Fruit fly (Drosophila melanogaster): Measurements from ENCODE around the gene CG13784.
A peak's percentile ranks its signal among the peaks of the same experiment; 100 is the strongest.

The CG13784 gene

dm6 chr2L:7175786-7176185 lies 44.0 kb downstream of the CG13784 start:
- TF ChIP-seq Hr3 (GFP tag; optimal IDR thresholded peaks at IDR 0.05) (no peak), Aef1 (GFP tag; IDR thresholded peaks at IDR 0.05) (peak; percentile 46; the same call in 1 of the 3 replicates), CG14050 (GFP tag; IDR thresholded peaks at IDR 0.05) (no peak), CG9727 (GFP tag; optimal IDR thresholded peaks at IDR 0.05) (peak; percentile 29), CG2120 (GFP tag; optimal IDR thresholded peaks at IDR 0.05) (no peak), CG9817 (tag; optimal IDR thresholded peaks at IDR 0.05) (peak; percentile 7), nmo (GFP tag; optimal IDR thresholded peaks at IDR 0.05) (peak; percentile 28), CG6689 (GFP tag; IDR thresholded peaks at IDR 0.05) (no peak), Jarid2 (GFP tag; optimal IDR thresholded peaks at IDR 0.05) (no peak), lmd (GFP tag; IDR thresholded peaks at IDR 0.05) (no peak), unpg (GFP tag; optimal IDR thresholded peaks at IDR 0.05) (peak; percentile 45), tgo (GFP tag; IDR thresholded peaks at IDR 0.05) (peak; percentile 60), HHEX (GFP tag; optimal IDR thresholded peaks at IDR 0.05) (no peak), CG2712 (tag; optimal IDR thresholded peaks at IDR 0.05) (no peak), H2.0 (GFP tag; IDR thresholded peaks at IDR 0.05) (0 out of 2 replicates have a peak, but pooled peaks have one; percentile 31), bab2 (GFP tag; optimal IDR thresholded peaks at IDR 0.05) (peak; percentile 18), pfk (GFP tag; optimal IDR thresholded peaks at IDR 0.05) (no peak), Pdp1 (GFP tag; optimal IDR thresholded peaks at IDR 0.05) (peak in 1 of 2 experiments; percentile 20), Ets65A (GFP tag) (peak; percentile 95), Sox102F (GFP tag; optimal IDR thresholded peaks at IDR 0.05) (peak; percentile 45), grau (tag; optimal IDR thresholded peaks at IDR 0.05) (peak; percentile 13), toy (GFP tag; IDR thresholded peaks at IDR 0.05) (no peak), dysf (GFP tag; IDR thresholded peaks at IDR 0.05) (peak; percentile 44; the same call in 1 of the 3 replicates), gem (tag; optimal IDR thresholded peaks at IDR 0.05) (no peak), Ptx1 (GFP tag; IDR thresholded peaks at IDR 0.05) (peak; percentile 55; the same call in 1 of the 2 replicates), CG11247 (GFP tag; IDR thresholded peaks at IDR 0.05) (no peak), CG1792 (GFP tag; optimal IDR thresholded peaks at IDR 0.05) (peak; percentile 6), Poxn (GFP tag; IDR thresholded peaks at IDR 0.05) (no peak), Hsf (GFP tag; optimal IDR thresholded peaks at IDR 0.05) (peak; percentile 39), CG3726 (GFP tag; IDR thresholded peaks at IDR 0.05) (no peak), amos (GFP tag; IDR thresholded peaks at IDR 0.05; ENCODE audit: partially characterized antibody) (no peak), CG4820 (GFP tag; optimal IDR thresholded peaks at IDR 0.05) (peak; percentile 47), sens (GFP tag) (no peak), slbo (GFP tag; IDR thresholded peaks at IDR 0.05) (peak; percentile 28; the same call in 1 of the 2 replicates), klu (GFP tag; IDR thresholded peaks at IDR 0.05) (0 out of 2 replicates have a peak, but pooled peaks have one; percentile 26), Stat92E (GFP tag; optimal IDR thresholded peaks at IDR 0.05) (no peak), CG17328 (GFP tag; IDR thresholded peaks at IDR 0.05) (no peak), Hr51 (GFP tag; optimal IDR thresholded peaks at IDR 0.05) (peak in 1 of 2 experiments; percentile 19), onecut (GFP tag; IDR thresholded peaks at IDR 0.05) (no peak), CG13624 (GFP tag; optimal IDR thresholded peaks at IDR 0.05) (peak; percentile 16), CkIIα-i1 (GFP tag; IDR thresholded peaks at IDR 0.05) (no peak), Ada2b (GFP tag; IDR thresholded peaks at IDR 0.05) (peak; percentile 47; the same call in 1 of the 2 replicates), hbn (GFP tag; IDR thresholded peaks at IDR 0.05; ENCODE audit: partially characterized antibody) (no peak), vvl (GFP tag; IDR thresholded peaks at IDR 0.05) (peak; percentile 43; the same call in 1 of the 2 replicates), NfI (GFP tag; optimal IDR thresholded peaks at IDR 0.05) (peak; percentile 39), CG30431 (GFP tag; optimal IDR thresholded peaks at IDR 0.05) (peak; percentile 11), CG8290 (GFP tag; optimal IDR thresholded peaks at IDR 0.05) (no peak), CG8290 (tag; optimal IDR thresholded peaks at IDR 0.05) (peak in 1 of 2 experiments; percentile 26), Kr (GFP tag; optimal IDR thresholded peaks at IDR 0.05) (no peak), Med (GFP tag) (peak; percentile 87), bcd (GFP tag; optimal IDR thresholded peaks at IDR 0.05) (peak; percentile 12)

Measured in whole organism, embryonic.